Fruit fly (Drosophila melanogaster) whole organism, pupa: Measurements from ENCODE around the gene CG46026.

Experiments used
- CG10348 ChIP-seq: fragments of 200-800 bp; sonication (Bioruptor generic); IDR thresholded peaks from 2 replicates; pipeline ENCODE4 v1.3.6; 2022; ENCODE audit warnings: missing biosample characterization, missing genetic modification characterization
- CG12605 ChIP-seq: fragments of 200-800 bp; sonication (Bioruptor generic); IDR thresholded peaks from 2 replicates; pipeline ENCODE4 v1.3.6; 2022; ENCODE audit warnings: missing biosample characterization, missing genetic modification characterization
- CG13204 ChIP-seq: fragments of 200-800 bp; sonication (Bioruptor generic); optimal IDR thresholded peaks from 2 replicates; lab custom pipeline; 2018; ENCODE audit warnings: missing biosample characterization, mild to moderate bottlenecking, missing genetic modification characterization, moderate library complexity
- CG14655 ChIP-seq: fragments of 200-800 bp; sonication (Bioruptor generic); optimal IDR thresholded peaks from 3 replicates; lab custom pipeline; 2017; ENCODE audit warnings: mild to moderate bottlenecking, missing biosample characterization, missing genetic modification reagents, missing genetic modification characterization
- CG15710 ChIP-seq: fragments of 200-800 bp; sonication (Bioruptor generic); optimal IDR thresholded peaks from 2 replicates; lab custom pipeline; 2018; ENCODE audit warnings: missing biosample characterization, mild to moderate bottlenecking, missing genetic modification characterization, moderate library complexity
- CG17806 ChIP-seq: fragments of 200-800 bp; sonication (Bioruptor generic); optimal IDR thresholded peaks from 2 replicates; lab custom pipeline; 2018; ENCODE audit warnings: missing biosample characterization, mild to moderate bottlenecking, missing genetic modification characterization, moderate library complexity
- CG32121 ChIP-seq: fragments of 200-800 bp; sonication (Bioruptor generic); IDR thresholded peaks from 2 replicates; pipeline ENCODE4 v1.3.6; 2022; ENCODE audit warnings: missing biosample characterization, missing genetic modification characterization
- CG4496 ChIP-seq: fragments of 200-800 bp; sonication (Bioruptor generic); IDR thresholded peaks from 3 replicates; pipeline ENCODE4 v1.3.6; 2022; ENCODE audit warnings: missing biosample characterization, missing genetic modification characterization
- CG8159 ChIP-seq: fragments of 200-800 bp; sonication (Bioruptor generic); optimal IDR thresholded peaks from 3 replicates; lab custom pipeline; 2018; ENCODE audit warnings: missing biosample characterization, mild to moderate bottlenecking, missing genetic modification characterization, moderate library complexity
- CG8301 ChIP-seq: fragments of 200-800 bp; sonication (Bioruptor generic); optimal IDR thresholded peaks from 2 replicates; lab custom pipeline; 2018; ENCODE audit warnings: missing biosample characterization, mild to moderate bottlenecking, missing genetic modification characterization
- CG9948 ChIP-seq: fragments of 200-800 bp; sonication (Bioruptor generic); optimal IDR thresholded peaks from 2 replicates; lab custom pipeline; 2018; ENCODE audit warnings: missing biosample characterization, mild to moderate bottlenecking, missing genetic modification characterization, moderate library complexity
- D1 ChIP-seq: fragments of 200-800 bp; sonication (Bioruptor generic); optimal IDR thresholded peaks from 2 replicates; lab custom pipeline; 2018; ENCODE audit warnings: missing biosample characterization, mild to moderate bottlenecking, missing genetic modification characterization, moderate library complexity
- EcR ChIP-seq: fragments of 200-800 bp; sonication (Bioruptor generic); optimal IDR thresholded peaks from 3 replicates; lab custom pipeline; 2019; ENCODE audit warnings: missing biosample characterization, missing genetic modification characterization, mild to moderate bottlenecking, moderate library complexity, missing genetic modification reagents
- Ets98B ChIP-seq: fragments of 200-800 bp; sonication (Bioruptor generic); IDR thresholded peaks from 2 replicates; pipeline ENCODE4 v1.3.6; 2022; ENCODE audit warnings: missing biosample characterization, missing genetic modification characterization
- Pif1A ChIP-seq: fragments of 200-800 bp; sonication (Bioruptor generic); optimal IDR thresholded peaks from 3 replicates; lab custom pipeline; 2016; ENCODE audit warnings: missing biosample characterization, missing genetic modification characterization
- Pif1B ChIP-seq: fragments of 200-800 bp; sonication (Bioruptor generic); optimal IDR thresholded peaks from 3 replicates; lab custom pipeline; 2016; ENCODE audit warnings: missing biosample characterization, missing genetic modification characterization
- Snoo ChIP-seq: fragments of 200-800 bp; sonication (Bioruptor generic); optimal IDR thresholded peaks from 3 replicates; lab custom pipeline; 2017; ENCODE audit warnings: missing biosample characterization, mild to moderate bottlenecking, missing genetic modification characterization, inconsistent platforms
- fd96Ca ChIP-seq: fragments of 200-800 bp; sonication (Bioruptor generic); IDR thresholded peaks from 3 replicates; pipeline ENCODE4 v1.3.6; 2022; ENCODE audit warnings: missing biosample characterization, missing genetic modification characterization
- gl ChIP-seq: fragments of 200-800 bp; sonication (Bioruptor generic); optimal IDR thresholded peaks from 2 replicates; lab custom pipeline; 2018; ENCODE audit warnings: missing biosample characterization, mild to moderate bottlenecking, missing genetic modification characterization
- rn ChIP-seq: fragments of 200-800 bp; sonication (Bioruptor generic); IDR thresholded peaks from 2 replicates; pipeline ENCODE4 v1.3.6; 2022; ENCODE audit warnings: missing biosample characterization, missing genetic modification characterization

CG46026 gene

dm6 chr3R:6334906-6335433, 28.3 kb downstream of the CG46026 start, which contains the start of gene Osi19:
Osi19 (plus strand) TSS chr3R:6335362.
- no peak for TF ChIP-seq CG13204 (GFP tag; lab: Kevin White, UChicago)
- peak; percentile 63 for TF ChIP-seq D1 (tag; lab: Kevin White, UChicago)

DNA sequence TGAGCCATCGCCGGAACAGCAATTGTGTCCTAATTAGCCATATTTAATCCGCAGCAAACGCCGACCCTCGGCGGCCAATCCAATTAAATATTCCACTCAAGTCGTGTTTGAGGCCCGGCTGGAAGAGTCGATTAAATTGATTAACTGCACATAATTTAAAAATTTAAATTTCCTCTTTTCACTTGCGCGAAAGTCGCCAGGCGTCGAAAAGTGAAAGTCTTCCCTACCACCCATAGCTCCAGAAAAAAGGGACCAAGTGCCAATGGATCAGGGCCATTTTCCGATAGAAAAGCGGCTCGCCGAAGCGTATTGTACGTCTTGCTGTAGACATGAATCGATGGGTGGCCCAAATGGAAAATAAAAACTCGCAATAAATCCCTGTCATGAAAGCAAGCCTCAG, 30.7 kb downstream of the CG46026 start:
- no peak for TF ChIP-seq CG32121 (GFP tag; lab: Robert Waterston, UW)
- no peak for TF ChIP-seq Pif1B
- TF ChIP-seq EcR (GFP tag; lab: Kevin White, UChicago) = no peak
- no peak for TF ChIP-seq D1 (tag; lab: Kevin White, UChicago)
- TF ChIP-seq Pif1A (GFP tag; lab: Kevin White, UChicago) = no peak
- TF ChIP-seq rn (GFP tag; lab: Robert Waterston, UW) = no peak
- TF ChIP-seq fd96Ca (GFP tag; lab: Robert Waterston, UW) = no peak
- no peak for TF ChIP-seq Snoo (tag; lab: Kevin White, UChicago)
- no peak for TF ChIP-seq CG4496
- TF ChIP-seq Ets98B (GFP tag; lab: Robert Waterston, UW) = no peak
- no peak for TF ChIP-seq CG15710
- TF ChIP-seq CG10348 (GFP tag; lab: Robert Waterston, UW) = no peak
- TF ChIP-seq CG13204 (GFP tag; lab: Kevin White, UChicago) = no peak
- no peak for TF ChIP-seq CG9948 (tag; lab: Kevin White, UChicago)
- no peak for TF ChIP-seq CG8159 (tag; lab: Kevin White, UChicago)
- TF ChIP-seq CG17806 (tag; lab: Kevin White, UChicago) = no peak

- TF ChIP-seq CG8159 (tag; lab: Kevin White, UChicago) = no peak
- TF ChIP-seq CG17806 (tag; lab: Kevin White, UChicago) = no peak
- TF ChIP-seq CG12605 (GFP tag; lab: Robert Waterston, UW) = no peak
Observed at dm6 chr3R:6339795-6340194, 33.1 kb downstream of the CG46026 start, which contains the start of gene Osi20. Osi20 (plus strand) TSS chr3R:6340095.

dm6 chr3R:6341668-6342067, 35.0 kb downstream of the CG46026 start, which contains the start of gene CG17917:
CG17917 (plus strand) TSS chr3R:6341968.
- TF ChIP-seq CG13204 (GFP tag; lab: Kevin White, UChicago) (no peak), CG8159 (tag; lab: Kevin White, UChicago) (no peak), CG14655 (GFP tag; lab: Kevin White, UChicago) (no peak), rn (GFP tag; lab: Robert Waterston, UW) (no peak), gl (tag; lab: Kevin White, UChicago) (no peak), CG17806 (tag; lab: Kevin White, UChicago) (no peak), D1 (tag; lab: Kevin White, UChicago) (no peak), Ets98B (GFP tag; lab: Robert Waterston, UW) (no peak), CG15710 (no peak)

- TF ChIP-seq CG8301 (tag; lab: Kevin White, UChicago) (no peak), CG9948 (tag; lab: Kevin White, UChicago) (no peak), CG32121 (GFP tag; lab: Robert Waterston, UW) (no peak), gl (tag; lab: Kevin White, UChicago) (no peak), D1 (tag; lab: Kevin White, UChicago) (no peak), rn (GFP tag; lab: Robert Waterston, UW) (no peak), fd96Ca (GFP tag; lab: Robert Waterston, UW) (no peak), CG13204 (GFP tag; lab: Kevin White, UChicago) (no peak), CG17806 (tag; lab: Kevin White, UChicago) (no peak)
Observed at dm6 chr3R:6342702-6343101, 36.0 kb downstream of the CG46026 start, which contains the start of gene CG10298. CG10298 (plus strand) TSS chr3R:6343002.

DNA sequence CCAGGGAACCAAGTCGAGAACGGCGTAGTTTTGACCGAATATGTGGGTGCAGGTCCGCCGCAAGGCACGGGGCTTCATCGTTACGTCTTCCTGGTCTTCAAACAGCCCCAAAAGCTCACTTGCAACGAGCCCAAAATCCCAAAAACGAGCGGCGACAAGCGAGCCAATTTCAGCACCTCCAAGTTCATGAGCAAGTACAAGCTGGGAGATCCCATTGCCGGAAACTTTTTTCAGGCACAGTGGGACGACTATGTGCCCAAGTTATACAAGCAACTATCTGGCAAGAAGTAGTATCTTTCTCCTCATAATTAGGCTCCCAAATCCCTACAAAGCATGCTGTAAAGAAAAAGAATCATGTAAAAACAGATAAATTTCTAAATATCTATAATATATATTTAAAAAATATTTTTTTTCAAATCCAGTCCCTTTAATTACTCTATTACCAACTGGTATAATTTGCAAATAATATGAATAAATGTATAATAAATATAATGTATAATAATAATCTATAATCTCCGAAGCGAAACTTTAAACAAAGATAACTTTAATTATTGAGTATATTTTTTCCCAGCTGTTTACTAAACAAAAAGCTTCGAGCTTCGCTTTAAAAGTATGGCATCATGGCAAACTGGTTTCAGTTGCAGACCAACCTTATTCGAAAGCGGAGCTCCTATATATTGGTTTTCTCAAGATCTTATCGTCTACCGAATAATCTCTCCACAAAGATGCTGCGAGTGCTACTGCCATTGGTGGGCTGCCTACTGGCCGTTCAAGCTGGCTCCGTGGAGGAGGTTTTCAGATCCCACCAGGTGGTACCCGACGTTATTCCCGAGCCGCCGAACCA, 36.9 kb downstream of the CG46026 start, which contains the start of gene CG17919:
TSS of gene CG17919 (plus strand) at position 634 of the 844 bp plus-strand sequence.
- peak; percentile 26 for TF ChIP-seq Pif1B
- no peak for TF ChIP-seq CG9948 (tag; lab: Kevin White, UChicago)
- no peak for TF ChIP-seq CG15710
- peak; percentile 12 for TF ChIP-seq Pif1A (GFP tag; lab: Kevin White, UChicago)
- peak; percentile 11 for TF ChIP-seq D1 (tag; lab: Kevin White, UChicago)
- TF ChIP-seq CG32121 (GFP tag; lab: Robert Waterston, UW) = 0 out of 2 replicates have a peak, but pooled peaks have one; percentile 12
- TF ChIP-seq fd96Ca (GFP tag; lab: Robert Waterston, UW) = peak; percentile 34; the same call in 1 of the 3 replicates
- peak; percentile 8 for TF ChIP-seq CG8159 (tag; lab: Kevin White, UChicago)
- no peak for TF ChIP-seq gl (tag; lab: Kevin White, UChicago)
- TF ChIP-seq Ets98B (GFP tag; lab: Robert Waterston, UW) = peak; percentile 6; the same call in 1 of the 2 replicates
- TF ChIP-seq CG12605 (GFP tag; lab: Robert Waterston, UW) = no peak
- TF ChIP-seq CG14655 (GFP tag; lab: Kevin White, UChicago) = no peak
